Worm (Caenorhabditis elegans) whole organism, early embryonic: ENCODE measurements around the gene B0001.4.

Experiments
- ama-1 ChIP-seq: fragments of 150-350 bp; optimal IDR thresholded peaks from 2 replicates; lab custom pipeline; 2014
- ceh-13 ChIP-seq: fragments of 200-800 bp; sonication (Bioruptor generic); optimal IDR thresholded peaks from 2 replicates; lab custom pipeline; 2018; ENCODE audit warnings: mild to moderate bottlenecking, missing genetic modification characterization, missing compliant biosample characterization
- ceh-36 ChIP-seq: sonication (generic microtip); optimal IDR thresholded peaks from 2 replicates; lab custom pipeline; 2016; ENCODE audit warnings: missing genetic modification characterization, inconsistent platforms, missing compliant biosample characterization
- pes-1 ChIP-seq: fragments of 200-800 bp; sonication (Bioruptor generic); IDR thresholded peaks from 2 replicates; pipeline ENCODE4 v1.3.6; 2022; ENCODE audit warnings: missing genetic modification reagents, missing genetic modification characterization, missing compliant biosample characterization
- sea-1 ChIP-seq: fragments of 200-800 bp; sonication (Bioruptor generic); conservative IDR thresholded peaks from 2 replicates; pipeline ENCODE4 v1.3.6; 2022; ENCODE audit warnings: missing genetic modification characterization, missing compliant biosample characterization
- tbx-11 ChIP-seq: fragments of 200-800 bp; sonication (Bioruptor generic); IDR thresholded peaks from 2 replicates; pipeline ENCODE4 v1.3.6; 2022; ENCODE audit warnings: missing genetic modification characterization, missing compliant biosample characterization

ce11 chrIV:12105558-12105957 lies 32.4 kb downstream of the B0001.4 start, which contains the start of gene M18.3:
- TF ChIP-seq ama-1 (lab: Kevin White, UChicago) (no peak), ceh-36 (no peak), sea-1 (GFP tag; lab: Robert Waterston, UW) (no peak), tbx-11 (GFP tag; lab: Robert Waterston, UW) (no peak), pes-1 (GFP tag; lab: Robert Waterston, UW) (no peak), ceh-13 (GFP tag; lab: Kevin White, UChicago) (no peak)
